Worm (Caenorhabditis elegans): ENCODE data around the gene hpo-25.

DNA sequence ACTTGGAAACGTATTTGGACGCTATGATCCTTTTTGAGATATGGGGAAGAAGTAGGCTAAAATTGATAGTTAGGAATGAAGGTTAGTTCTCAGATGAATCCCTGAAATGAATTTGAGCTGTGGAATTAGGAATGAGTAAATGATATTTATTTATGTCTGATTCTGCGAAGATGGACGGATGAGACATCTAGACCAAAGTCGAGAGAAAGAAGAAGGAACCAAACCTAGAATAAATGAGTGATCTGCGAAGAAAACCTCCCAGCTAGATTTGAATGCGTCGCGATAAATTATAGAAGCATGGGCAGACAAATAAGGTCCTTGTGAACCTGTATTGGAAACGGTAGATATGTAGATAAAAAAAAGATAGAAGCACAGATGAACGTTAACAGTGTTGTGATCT lies 9.1 kb upstream of the hpo-25 start, which contains the start of gene F43C11.16:
- TF ChIP-seq ama-1 (optimal IDR thresholded peaks at IDR 0.05): no peak
- no peak for TF ChIP-seq sem-4 (tag; optimal IDR thresholded peaks at IDR 0.05)
- TF ChIP-seq aly-2 (tag; optimal IDR thresholded peaks at IDR 0.05): no peak

Measured in whole organism, L2 larva.